Fruit fly (Drosophila melanogaster): ENCODE measurements around the gene CG5004.

The CG5004 gene

dm6 chrX:17107401-17107916, at the start of gene CG5004:
Gene CG5004, plus strand, starts transcription at chrX:17107582.
- peak; percentile 27 for TF ChIP-seq OdsH (GFP tag; optimal IDR thresholded peaks at IDR 0.05)
- peak; percentile 12 for TF ChIP-seq brk (GFP tag; optimal IDR thresholded peaks at IDR 0.05)
- peak; percentile 6 for TF ChIP-seq rgr (GFP tag; optimal IDR thresholded peaks at IDR 0.05)
- no peak for TF ChIP-seq sage (GFP tag; optimal IDR thresholded peaks at IDR 0.05)
- TF ChIP-seq Sp1 (GFP tag; optimal IDR thresholded peaks at IDR 0.05): peak; percentile 25
- TF ChIP-seq fru (GFP tag; optimal IDR thresholded peaks at IDR 0.05): peak; percentile 8
- TF ChIP-seq Dfd (GFP tag; optimal IDR thresholded peaks at IDR 0.05): no peak
- TF ChIP-seq Jra (GFP tag; optimal IDR thresholded peaks at IDR 0.05): peak; percentile 11
- TF ChIP-seq woc (GFP tag; optimal IDR thresholded peaks at IDR 0.05): no peak

- TF ChIP-seq dsf (GFP tag; optimal IDR thresholded peaks at IDR 0.05; ENCODE audit: borderline replicate concordance) (no peak), Hr83 (GFP tag; optimal IDR thresholded peaks at IDR 0.05; ENCODE audit: poor library complexity, severe bottlenecking) (no peak), Abd-B (GFP tag; optimal IDR thresholded peaks at IDR 0.05) (no peak), rgr (GFP tag; optimal IDR thresholded peaks at IDR 0.05) (no peak), Vsx2 (GFP tag; optimal IDR thresholded peaks at IDR 0.05; ENCODE audit: partially characterized antibody) (no peak), GATAd (GFP tag; optimal IDR thresholded peaks at IDR 0.05) (no peak), tai (GFP tag; optimal IDR thresholded peaks at IDR 0.05) (no peak), Jra (GFP tag; optimal IDR thresholded peaks at IDR 0.05) (no peak), Sp1 (GFP tag; optimal IDR thresholded peaks at IDR 0.05) (no peak), Rel (GFP tag; optimal IDR thresholded peaks at IDR 0.05) (no peak), Rel (tag; optimal IDR thresholded peaks at IDR 0.05) (no peak), CrebA (GFP tag; optimal IDR thresholded peaks at IDR 0.05; ENCODE audit: borderline replicate concordance) (no peak), fru (GFP tag; optimal IDR thresholded peaks at IDR 0.05) (no peak), sv (GFP tag; optimal IDR thresholded peaks at IDR 0.05) (no peak), Dif (GFP tag; optimal IDR thresholded peaks at IDR 0.05; ENCODE audit: partially characterized antibody) (no peak), usp (GFP tag; optimal IDR thresholded peaks at IDR 0.05) (no peak), N (GFP tag; optimal IDR thresholded peaks at IDR 0.05) (no peak), CG32264 (GFP tag; optimal IDR thresholded peaks at IDR 0.05) (no peak)
These were observed 40.8 kb upstream of the CG5004 start, which contains the start of gene CG45002 for dm6 chrX:17066632-17067031. Gene CG45002, minus strand, starts transcription at chrX:17066732.

- TF ChIP-seq CG32264 (GFP tag; optimal IDR thresholded peaks at IDR 0.05) (no peak), br (GFP tag; optimal IDR thresholded peaks at IDR 0.05) (no peak), Hr83 (GFP tag; optimal IDR thresholded peaks at IDR 0.05; ENCODE audit: poor library complexity, severe bottlenecking) (no peak), Dfd (GFP tag; optimal IDR thresholded peaks at IDR 0.05) (no peak), foxo (GFP tag; optimal IDR thresholded peaks at IDR 0.05) (no peak), GATAd (GFP tag; optimal IDR thresholded peaks at IDR 0.05) (no peak), N (GFP tag; optimal IDR thresholded peaks at IDR 0.05) (no peak), tai (GFP tag; optimal IDR thresholded peaks at IDR 0.05) (no peak), Jra (GFP tag; optimal IDR thresholded peaks at IDR 0.05) (no peak)
These were observed 39.0 kb upstream of the CG5004 start, which contains the start of gene CG43077 for dm6 chrX:17068423-17068822. Gene CG43077, minus strand, starts transcription at chrX:17068523.

- TF ChIP-seq N (GFP tag; optimal IDR thresholded peaks at IDR 0.05) (peak; percentile 39), CG32264 (GFP tag; optimal IDR thresholded peaks at IDR 0.05) (no peak), GATAd (GFP tag; optimal IDR thresholded peaks at IDR 0.05) (no peak)
These were observed 30.7 kb upstream of the CG5004 start for dm6 chrX:17076449-17077289.

DNA sequence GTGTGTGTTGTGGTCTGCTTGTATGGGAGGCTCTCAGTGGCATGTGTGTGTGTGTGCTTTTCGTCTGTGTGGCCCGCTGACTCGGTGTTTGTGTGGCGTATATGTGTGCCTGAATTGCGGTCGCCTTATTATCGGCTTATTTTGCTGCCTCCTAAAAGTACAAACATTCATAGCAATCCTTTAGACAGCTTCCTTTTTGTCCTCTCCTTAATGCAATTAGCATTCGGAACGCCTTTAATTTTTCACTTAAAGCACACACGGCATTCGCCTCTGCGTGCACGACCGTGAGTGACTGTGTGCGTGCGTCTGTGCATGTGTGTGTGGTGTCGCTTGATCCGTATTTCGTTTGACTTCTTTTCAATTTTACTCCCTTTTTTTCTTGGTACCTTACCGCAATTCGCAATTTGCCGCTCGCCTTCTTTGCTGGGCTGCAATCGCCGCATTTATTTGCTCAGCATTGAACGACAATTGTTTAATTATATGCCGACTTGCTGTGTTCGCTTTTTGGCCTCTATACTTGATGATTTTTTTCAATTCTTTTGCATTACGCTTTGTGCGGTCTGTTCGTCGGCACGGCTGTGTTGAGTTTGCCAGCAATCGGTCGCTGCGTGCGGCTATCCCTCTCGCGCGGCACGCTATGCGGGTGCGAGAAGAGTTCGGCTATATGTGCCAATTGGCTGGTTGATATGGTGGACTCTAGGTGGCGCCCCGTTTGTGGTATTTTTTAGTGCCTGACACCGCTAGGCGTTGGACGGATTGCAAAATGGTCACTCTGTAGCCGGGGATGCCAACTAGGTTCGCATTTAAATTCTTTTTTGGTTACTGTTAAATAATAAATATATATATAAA, 29.9 kb upstream of the CG5004 start, which contains the start of gene wcy:
wcy (minus strand) TSS at position 608 of the 849 bp plus-strand sequence.
- TF ChIP-seq GATAd (GFP tag; optimal IDR thresholded peaks at IDR 0.05) (no peak), jim (GFP tag; optimal IDR thresholded peaks at IDR 0.05) (no peak), foxo (GFP tag; optimal IDR thresholded peaks at IDR 0.05) (peak in 1 of 2 experiments; percentile 7), dsf (GFP tag; optimal IDR thresholded peaks at IDR 0.05; ENCODE audit: borderline replicate concordance) (no peak), Hnf4 (GFP tag; optimal IDR thresholded peaks at IDR 0.05) (no peak), rgr (GFP tag; optimal IDR thresholded peaks at IDR 0.05) (peak; percentile 3), Sp1 (GFP tag; optimal IDR thresholded peaks at IDR 0.05) (peak; percentile 25), Abd-B (GFP tag; optimal IDR thresholded peaks at IDR 0.05) (peak; percentile 57), N (GFP tag; optimal IDR thresholded peaks at IDR 0.05) (peak; percentile 86), psq (GFP tag; optimal IDR thresholded peaks at IDR 0.05) (peak; percentile 95), woc (GFP tag; optimal IDR thresholded peaks at IDR 0.05) (peak; percentile 19), HLH106 (tag; optimal IDR thresholded peaks at IDR 0.05) (peak; percentile 46), Myc (optimal IDR thresholded peaks at IDR 0.05) (peak; percentile 76), Rel (GFP tag; optimal IDR thresholded peaks at IDR 0.05) (no peak), Rel (tag; optimal IDR thresholded peaks at IDR 0.05) (peak; percentile 43)

Data from whole organism, wandering third instar larva.